Worm (Caenorhabditis elegans): Measurements from ENCODE around the gene C39B10.1.

C39B10.1 gene

ce11 chrX:10474998-10475577, 11.6 kb upstream of the C39B10.1 start, which contains the start of gene elt-4:
Gene elt-4 (plus strand): TSS chrX:10475527.
- TF ChIP-seq nfya-1 (tag; optimal IDR thresholded peaks at IDR 0.05): no peak
- TF ChIP-seq ceh-48 (tag; optimal IDR thresholded peaks at IDR 0.05): no peak
- no peak for TF ChIP-seq ceh-24 (tag; optimal IDR thresholded peaks at IDR 0.05)
- no peak for TF ChIP-seq unc-86 (tag; optimal IDR thresholded peaks at IDR 0.05)
- TF ChIP-seq C38D4.7 (GFP tag; optimal IDR thresholded peaks at IDR 0.05): no peak
- TF ChIP-seq fkh-10 (GFP tag; optimal IDR thresholded peaks at IDR 0.05): no peak
- no peak for TF ChIP-seq pha-4 (tag; optimal IDR thresholded peaks at IDR 0.05)
- no peak for TF ChIP-seq ref-2 (tag; optimal IDR thresholded peaks at IDR 0.05)
- no peak for TF ChIP-seq pax-1 (tag; optimal IDR thresholded peaks at IDR 0.05)
- TF ChIP-seq dmd-4 (tag; optimal IDR thresholded peaks at IDR 0.05; ENCODE audit: borderline replicate concordance): no peak
- TF ChIP-seq rnt-1 (tag; optimal IDR thresholded peaks at IDR 0.05): no peak
- no peak for TF ChIP-seq ama-1 (optimal IDR thresholded peaks at IDR 0.05)
- TF ChIP-seq mec-3 (tag; optimal IDR thresholded peaks at IDR 0.05; ENCODE audit: borderline replicate concordance): no peak
- no peak for TF ChIP-seq ceh-2 (tag; optimal IDR thresholded peaks at IDR 0.05)
- TF ChIP-seq ceh-9 (tag; optimal IDR thresholded peaks at IDR 0.05): no peak
- TF ChIP-seq ets-4 (tag; optimal IDR thresholded peaks at IDR 0.05): no peak
- no peak for TF ChIP-seq ceh-18 (tag; optimal IDR thresholded peaks at IDR 0.05)
- TF ChIP-seq pag-3 (tag; optimal IDR thresholded peaks at IDR 0.05; ENCODE audit: borderline replicate concordance): no peak
- TF ChIP-seq K02D7.2 (tag; optimal IDR thresholded peaks at IDR 0.05): no peak

- TF ChIP-seq rnt-1 (tag; optimal IDR thresholded peaks at IDR 0.05): no peak
- TF ChIP-seq nfya-1 (tag; optimal IDR thresholded peaks at IDR 0.05): no peak
- TF ChIP-seq ceh-31 (tag; optimal IDR thresholded peaks at IDR 0.05): no peak
- TF ChIP-seq ceh-14 (tag; optimal IDR thresholded peaks at IDR 0.05): no peak
- no peak for TF ChIP-seq K09A11.1 (tag; optimal IDR thresholded peaks at IDR 0.05; ENCODE audit: insufficient read depth)
Observed at ce11 chrX:10462391-10462790, 1.1 kb downstream of the C39B10.1 start.

ce11 chrX:10453960-10454359, 9.5 kb downstream of the C39B10.1 start, which contains the start of gene lgc-41:
Gene lgc-41 (plus strand): TSS chrX:10454260.
- TF ChIP-seq unc-3 (GFP tag; conservative IDR thresholded peaks at IDR 0.05) (no peak), unc-3 (tag; optimal IDR thresholded peaks at IDR 0.05) (no peak), fax-1 (tag; optimal IDR thresholded peaks at IDR 0.05) (no peak), ahr-1 (tag; optimal IDR thresholded peaks at IDR 0.05) (no peak), gmeb-2 (tag; optimal IDR thresholded peaks at IDR 0.05) (no peak), ceh-14 (tag; optimal IDR thresholded peaks at IDR 0.05) (no peak), ceh-22 (tag; optimal IDR thresholded peaks at IDR 0.05) (no peak), ceh-30 (tag; optimal IDR thresholded peaks at IDR 0.05) (no peak), Y22D7AL.16 (tag; optimal IDR thresholded peaks at IDR 0.05) (no peak)

- TF ChIP-seq nhr-232 (tag; optimal IDR thresholded peaks at IDR 0.05) (no peak), ceh-9 (tag; optimal IDR thresholded peaks at IDR 0.05) (no peak), eyg-1 (tag; optimal IDR thresholded peaks at IDR 0.05) (no peak), pha-4 (tag; optimal IDR thresholded peaks at IDR 0.05) (no peak)
Observed at ce11 chrX:10446982-10447381, 16.5 kb downstream of the C39B10.1 start, which contains the start of gene C39B10.5. Gene C39B10.5 (plus strand): TSS chrX:10447343.

ce11 chrX:10444705-10445104, 18.7 kb downstream of the C39B10.1 start, which contains the start of gene C39B10.4:
Gene C39B10.4 (plus strand): TSS chrX:10445005.
- TF ChIP-seq F13H6.1 (tag; optimal IDR thresholded peaks at IDR 0.05) (no peak), unc-55 (GFP tag; optimal IDR thresholded peaks at IDR 0.05) (no peak), ets-4 (tag; optimal IDR thresholded peaks at IDR 0.05) (no peak), pax-1 (tag; optimal IDR thresholded peaks at IDR 0.05) (no peak), C38D4.7 (GFP tag; optimal IDR thresholded peaks at IDR 0.05) (no peak), ceh-24 (tag; optimal IDR thresholded peaks at IDR 0.05) (no peak), mec-3 (tag; optimal IDR thresholded peaks at IDR 0.05; ENCODE audit: borderline replicate concordance) (no peak), ceh-9 (tag; optimal IDR thresholded peaks at IDR 0.05) (no peak), unc-86 (tag; optimal IDR thresholded peaks at IDR 0.05) (no peak), ceh-45 (GFP tag; IDR thresholded peaks at IDR 0.05) (no peak)

Data from whole organism, late embryonic.